Fruit fly (Drosophila melanogaster) whole organism, embryonic: ENCODE data around the gene CG10993.

ENCODE experiments used
- Atf3 ChIP-seq: fragments of 200-800 bp; sonication (Bioruptor generic); optimal IDR thresholded peaks from 3 replicates; lab custom pipeline; 2016; ENCODE audit warnings: missing biosample characterization, missing genetic modification characterization
- Atf6 ChIP-seq: fragments of 200-800 bp; sonication (Bioruptor generic); IDR thresholded peaks from 2 replicates; pipeline ENCODE4 v1.3.6; 2022; ENCODE audit warnings: missing biosample characterization, missing genetic modification characterization
- Blimp-1 ChIP-seq: fragments of 200-800 bp; sonication (Bioruptor generic); optimal IDR thresholded peaks from 3 replicates; lab custom pipeline; 2018; ENCODE audit warnings: missing biosample characterization, missing genetic modification characterization, mild to moderate bottlenecking, moderate library complexity, missing genetic modification reagents
- Bteb2 ChIP-seq: fragments of 200-800 bp; sonication (Bioruptor generic); optimal IDR thresholded peaks from 2 replicates; lab custom pipeline; 2016; ENCODE audit warnings: missing biosample characterization, missing genetic modification characterization
- CG10654 ChIP-seq: fragments of 200-800 bp; sonication (Bioruptor generic); optimal IDR thresholded peaks from 2 replicates; lab custom pipeline; 2016; ENCODE audit warnings: missing biosample characterization, missing genetic modification characterization
- CG11093 ChIP-seq: fragments of 200-800 bp; sonication (Bioruptor generic); IDR thresholded peaks from 3 replicates; pipeline ENCODE4 v1.3.6; 2022; ENCODE audit warnings: missing biosample characterization, missing genetic modification characterization
- CG12219 ChIP-seq: fragments of 200-800 bp; sonication (Bioruptor generic); optimal IDR thresholded peaks from 3 replicates; lab custom pipeline; 2018; ENCODE audit warnings: missing biosample characterization, mild to moderate bottlenecking, missing genetic modification characterization
- CG1233 ChIP-seq: fragments of 200-800 bp; sonication (Bioruptor generic); optimal IDR thresholded peaks from 4 replicates; lab custom pipeline; 2018; ENCODE audit warnings: missing biosample characterization, mild to moderate bottlenecking, missing genetic modification characterization
- CG15011 ChIP-seq: fragments of 200-800 bp; sonication (Bioruptor generic); optimal IDR thresholded peaks from 3 replicates; lab custom pipeline; 2018; ENCODE audit warnings: missing biosample characterization, mild to moderate bottlenecking, missing genetic modification characterization
- CG15696 ChIP-seq: fragments of 200-800 bp; sonication (Bioruptor generic); optimal IDR thresholded peaks from 2 replicates; lab custom pipeline; 2019; ENCODE audit warnings: missing biosample characterization, mild to moderate bottlenecking, missing genetic modification characterization, moderate library complexity
- CG17612 ChIP-seq: fragments of 200-800 bp; sonication (Bioruptor generic); IDR thresholded peaks from 2 replicates; pipeline ENCODE4 v1.3.6; 2022; ENCODE audit warnings: missing biosample characterization, missing genetic modification characterization
- CG30020 ChIP-seq: fragments of 200-800 bp; optimal IDR thresholded peaks from 2 replicates; lab custom pipeline; 2019; ENCODE audit warnings: missing biosample characterization, mild to moderate bottlenecking, missing genetic modification characterization, moderate library complexity
- CG3065 ChIP-seq: fragments of 200-800 bp; sonication (Bioruptor generic); optimal IDR thresholded peaks from 2 replicates; lab custom pipeline; 2016; ENCODE audit warnings: missing biosample characterization, missing genetic modification characterization
- CG32767 ChIP-seq: fragments of 200-800 bp; sonication (Bioruptor generic); IDR thresholded peaks from 2 replicates; pipeline ENCODE4 v1.3.6; 2022; ENCODE audit warnings: missing biosample characterization, missing genetic modification characterization
- CG3281 ChIP-seq: fragments of 200-800 bp; sonication (Bioruptor generic); optimal IDR thresholded peaks from 3 replicates; lab custom pipeline; 2017; ENCODE audit warnings: missing biosample characterization, mild to moderate bottlenecking, missing genetic modification characterization
- CG4424 ChIP-seq: fragments of 200-800 bp; sonication (Bioruptor generic); optimal IDR thresholded peaks from 3 replicates; lab custom pipeline; 2016; ENCODE audit warnings: missing biosample characterization, missing genetic modification characterization
- CG6175 ChIP-seq: fragments of 200-800 bp; sonication (Bioruptor generic); IDR thresholded peaks from 3 replicates; pipeline ENCODE4 v1.3.6; 2022; ENCODE audit warnings: missing biosample characterization, missing genetic modification characterization
- CG6791 ChIP-seq: fragments of 200-800 bp; sonication (Bioruptor generic); IDR thresholded peaks from 3 replicates; pipeline ENCODE4 v1.3.6; 2022; ENCODE audit warnings: missing biosample characterization, missing genetic modification characterization; ENCODE audit not compliant: partially characterized antibody
- CG6813 ChIP-seq: fragments of 200-800 bp; sonication (Bioruptor generic); optimal IDR thresholded peaks from 2 replicates; lab custom pipeline; 2017; ENCODE audit warnings: missing biosample characterization, missing genetic modification characterization, mild to moderate bottlenecking, moderate library complexity, missing genetic modification reagents
- CrebB ChIP-seq: fragments of 200-800 bp; sonication (Bioruptor generic); optimal IDR thresholded peaks from 3 replicates; lab custom pipeline; 2018; ENCODE audit warnings: missing biosample characterization, mild to moderate bottlenecking, missing genetic modification characterization
- Dek ChIP-seq: fragments of 200-800 bp; sonication (Bioruptor generic); optimal IDR thresholded peaks from 3 replicates; lab custom pipeline; 2019; ENCODE audit warnings: missing biosample characterization, mild to moderate bottlenecking, missing genetic modification characterization, moderate library complexity
- Dip2 ChIP-seq: fragments of 200-800 bp; sonication (Bioruptor generic); IDR thresholded peaks from 2 replicates; pipeline ENCODE4 v1.3.6; 2022; ENCODE audit warnings: missing biosample characterization, missing genetic modification characterization
- Doc2 ChIP-seq: fragments of 200-800 bp; sonication (Bioruptor generic); IDR thresholded peaks from 2 replicates; pipeline ENCODE4 v1.3.6; 2022; ENCODE audit warnings: missing biosample characterization, missing genetic modification characterization
- Fer3 ChIP-seq: fragments of 200-800 bp; sonication (Bioruptor generic); optimal IDR thresholded peaks from 2 replicates; lab custom pipeline; 2018; ENCODE audit warnings: missing biosample characterization, mild to moderate bottlenecking, missing genetic modification characterization, moderate library complexity
- MBD-R2 ChIP-seq: fragments of 200-800 bp; sonication (Bioruptor generic); IDR thresholded peaks from 2 replicates; pipeline ENCODE4 v1.3.6; 2022; ENCODE audit warnings: missing biosample characterization, missing genetic modification characterization
- MESR4 ChIP-seq: fragments of 200-800 bp; sonication (Bioruptor generic); optimal IDR thresholded peaks from 2 replicates; lab custom pipeline; 2018; ENCODE audit warnings: missing biosample characterization, mild to moderate bottlenecking, missing genetic modification characterization, moderate library complexity
- Myb ChIP-seq: fragments of 200-800 bp; sonication (Bioruptor generic); optimal IDR thresholded peaks from 2 replicates; lab custom pipeline; 2016; ENCODE audit warnings: missing biosample characterization, missing genetic modification characterization
- NFAT ChIP-seq: fragments of 200-800 bp; sonication (Bioruptor generic); IDR thresholded peaks from 2 replicates; pipeline ENCODE4 v1.3.6; 2022; ENCODE audit warnings: missing biosample characterization, missing genetic modification characterization
- Optix ChIP-seq: fragments of 200-800 bp; sonication (Bioruptor generic); IDR thresholded peaks from 3 replicates; pipeline ENCODE4 v1.3.6; 2022; ENCODE audit warnings: missing biosample characterization, missing genetic modification characterization
- Taf1 ChIP-seq: fragments of 200-800 bp; sonication (Bioruptor generic); IDR thresholded peaks from 2 replicates; pipeline ENCODE4 v1.3.6; 2022; ENCODE audit warnings: missing biosample characterization, missing genetic modification characterization
- Vsx1 ChIP-seq: fragments of 200-800 bp; sonication (Bioruptor generic); optimal IDR thresholded peaks from 2 replicates; lab custom pipeline; 2017; ENCODE audit warnings: missing biosample characterization, mild to moderate bottlenecking, missing genetic modification characterization, missing genetic modification reagents
- ab ChIP-seq: fragments of 200-800 bp; sonication (Bioruptor generic); optimal IDR thresholded peaks from 2 replicates; lab custom pipeline; 2016; ENCODE audit warnings: missing biosample characterization, missing genetic modification characterization
- ase ChIP-seq: fragments of 200-800 bp; sonication (Bioruptor generic); IDR thresholded peaks from 3 replicates; pipeline ENCODE4 v1.3.6; 2022; ENCODE audit warnings: missing biosample characterization, missing genetic modification characterization
- br ChIP-seq: fragments of >200 bp; optimal IDR thresholded peaks from 2 replicates; lab custom pipeline; 2017
- exex ChIP-seq: fragments of 200-800 bp; sonication (Bioruptor generic); optimal IDR thresholded peaks from 4 replicates; lab custom pipeline; 2018; ENCODE audit warnings: missing biosample characterization, mild to moderate bottlenecking, missing genetic modification characterization, moderate library complexity
- fd102C ChIP-seq: fragments of 200-800 bp; sonication (Bioruptor generic); optimal IDR thresholded peaks from 2 replicates; lab custom pipeline; 2018; ENCODE audit warnings: missing biosample characterization, mild to moderate bottlenecking, missing genetic modification characterization, moderate library complexity
- ftz-f1 ChIP-seq: fragments of 200-800 bp; sonication (Bioruptor generic); optimal IDR thresholded peaks from 2 replicates; lab custom pipeline; 2016; ENCODE audit warnings: missing biosample characterization, missing genetic modification characterization
- hkb ChIP-seq, 2 experiments: fragments of 200-800 bp in 1 of 2; fragments of >200 bp in 1 of 2; sonication (Bioruptor generic) in 1 of 2; IDR thresholded peaks in 1 of 2; optimal IDR thresholded peaks in 1 of 2; 2 replicates each; pipeline versions ENCODE4 v1.3.6 to Lab custom; 2017 to 2022; ENCODE audit warnings: missing biosample characterization in 1 of 2, missing genetic modification characterization in 1 of 2
- kah ChIP-seq: fragments of 200-800 bp; sonication (Bioruptor generic); optimal IDR thresholded peaks from 2 replicates; lab custom pipeline; 2018; ENCODE audit warnings: missing biosample characterization, mild to moderate bottlenecking, missing genetic modification characterization
- lbe ChIP-seq: fragments of 200-800 bp; sonication (Bioruptor generic); optimal IDR thresholded peaks from 2 replicates; lab custom pipeline; 2016; ENCODE audit warnings: missing biosample characterization, mild to moderate bottlenecking, missing genetic modification characterization
- luna ChIP-seq: fragments of 200-800 bp; sonication (Bioruptor generic); optimal IDR thresholded peaks from 2 replicates; lab custom pipeline; 2016; ENCODE audit warnings: missing biosample characterization, missing genetic modification characterization
- peb ChIP-seq: fragments of 200-800 bp; sonication (Bioruptor generic); IDR thresholded peaks from 2 replicates; pipeline ENCODE4 v1.3.6; 2022; ENCODE audit warnings: missing biosample characterization, missing genetic modification characterization
- row ChIP-seq: fragments of 200-800 bp; sonication (Bioruptor generic); IDR thresholded peaks from 3 replicates; pipeline ENCODE4 v1.3.6; 2022; ENCODE audit warnings: missing biosample characterization, missing genetic modification characterization
- sqz ChIP-seq: fragments of 200-800 bp; sonication (Bioruptor generic); optimal IDR thresholded peaks from 3 replicates; lab custom pipeline; 2018; ENCODE audit warnings: missing biosample characterization, mild to moderate bottlenecking, missing genetic modification characterization
- tin ChIP-seq: fragments of 200-800 bp; sonication (Bioruptor generic); optimal IDR thresholded peaks from 3 replicates; lab custom pipeline; 2016; ENCODE audit warnings: missing biosample characterization, missing genetic modification characterization
- trh ChIP-seq: fragments of 200-800 bp; sonication (Bioruptor generic); optimal IDR thresholded peaks from 2 replicates; lab custom pipeline; 2016; ENCODE audit warnings: missing biosample characterization, missing genetic modification characterization
- ttk ChIP-seq: fragments of 200-800 bp; sonication (Bioruptor generic); IDR thresholded peaks from 2 replicates; pipeline ENCODE4 v2.1.2; 2022; ENCODE audit warnings: missing biosample characterization, missing genetic modification characterization
- tx ChIP-seq: fragments of 200-800 bp; sonication (Bioruptor generic); optimal IDR thresholded peaks from 2 replicates; lab custom pipeline; 2016; ENCODE audit warnings: missing biosample characterization, missing genetic modification characterization
- unc-4 ChIP-seq: fragments of 200-800 bp; sonication (Bioruptor generic); IDR thresholded peaks from 2 replicates; pipeline ENCODE4 v1.3.6; 2022; ENCODE audit warnings: missing biosample characterization, missing genetic modification characterization; ENCODE audit not compliant: partially characterized antibody
- zen2 ChIP-seq: fragments of 200-800 bp; sonication (Bioruptor generic); IDR thresholded peaks from 3 replicates; pipeline ENCODE4 v1.3.6; 2022; ENCODE audit warnings: missing biosample characterization, missing genetic modification characterization; ENCODE audit not compliant: partially characterized antibody

The CG10993 gene

DNA sequence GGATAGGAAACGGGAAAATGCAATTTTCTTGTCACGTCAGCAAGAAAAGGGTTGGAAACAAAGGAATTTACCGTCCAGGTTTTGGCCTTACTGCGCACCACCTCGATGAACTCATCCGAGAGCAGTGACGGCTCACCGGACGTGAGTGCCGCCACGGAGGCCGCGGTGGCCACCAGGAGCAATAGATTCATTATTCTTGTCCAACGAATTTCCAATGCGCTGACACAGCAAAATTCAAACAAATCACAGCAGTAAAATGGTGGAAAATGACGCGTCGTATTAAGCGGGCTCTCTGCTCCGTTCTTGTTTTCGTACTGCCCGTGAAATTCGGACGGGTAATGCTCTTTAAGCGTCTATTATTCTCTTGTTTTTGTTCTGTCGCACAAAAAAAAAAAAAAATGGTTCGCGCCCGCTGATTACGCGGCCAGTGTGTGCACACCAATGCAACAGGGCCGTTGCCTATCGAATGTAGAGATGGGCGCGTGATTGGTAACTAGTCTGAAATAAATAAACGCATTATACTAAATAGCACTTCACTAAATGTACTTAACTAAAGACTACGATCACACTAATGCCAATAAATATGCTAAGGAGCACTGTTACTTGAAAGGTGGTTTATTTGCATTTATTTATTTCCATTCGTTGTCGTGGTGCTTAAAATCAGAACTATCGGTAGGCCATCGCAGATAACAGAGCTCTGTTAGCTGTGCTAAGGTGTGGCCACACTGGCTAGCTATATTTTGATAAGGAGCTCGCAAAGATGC is 9.0 kb downstream of the CG10993 start, which contains the start of the genes CtsB and amrt:
TSS of gene CtsB (minus strand) at position 432 of the 764 bp plus-strand sequence.
TSS of gene amrt (plus strand) at position 721 of the 764 bp plus-strand sequence.
- TF ChIP-seq CG30020 (peak; percentile 57), lbe (peak; percentile 56), peb (GFP tag; lab: Robert Waterston, UW) (no peak), exex (tag; lab: Kevin White, UChicago) (peak; percentile 22), CrebB (no peak), hkb (optimal IDR thresholded peaks at IDR 0.05; lab: Kevin White, UChicago) (peak; percentile 86), hkb (GFP tag; IDR thresholded peaks at IDR 0.05; lab: Robert Waterston, UW) (no peak), CG6175 (GFP tag; lab: Robert Waterston, UW) (no peak), CG17612 (no peak), MESR4 (GFP tag; lab: Kevin White, UChicago) (peak; percentile 30), unc-4 (GFP tag; lab: Robert Waterston, UW) (peak; percentile 80; the same call in 1 of the 2 replicates), ftz-f1 (peak; percentile 1), CG10654 (GFP tag; lab: Kevin White, UChicago) (no peak), CG32767 (no peak), Blimp-1 (GFP tag; lab: Kevin White, UChicago) (no peak), Dek (peak; percentile 7), sqz (peak; percentile 93), zen2 (GFP tag; lab: Robert Waterston, UW) (no peak; the same call in 2 of the 3 replicates), luna (GFP tag; lab: Kevin White, UChicago) (peak; percentile 7), Vsx1 (no peak), CG15696 (tag; lab: Kevin White, UChicago) (peak; percentile 49), CG4424 (GFP tag; lab: Kevin White, UChicago) (peak; percentile 53), CG11093 (GFP tag; lab: Robert Waterston, UW) (no peak), tx (GFP tag; lab: Kevin White, UChicago) (no peak), br (lab: Kevin White, UChicago) (no peak), ab (GFP tag; lab: Kevin White, UChicago) (no peak), ttk (no peak), CG3281 (GFP tag; lab: Kevin White, UChicago) (no peak), fd102C (GFP tag; lab: Kevin White, UChicago) (no peak), Taf1 (no peak), Doc2 (no peak), CG15011 (GFP tag; lab: Kevin White, UChicago) (no peak), CG6791 (GFP tag; lab: Robert Waterston, UW) (peak; percentile 65; the same call in 2 of the 3 replicates), Dip2 (GFP tag; lab: Robert Waterston, UW) (no peak), Fer3 (tag; lab: Kevin White, UChicago) (peak; percentile 26), CG12219 (GFP tag; lab: Kevin White, UChicago) (no peak), ase (GFP tag; lab: Robert Waterston, UW) (no peak), kah (no peak), CG3065 (GFP tag; lab: Kevin White, UChicago) (no peak), row (peak; percentile 94), Myb (GFP tag; lab: Kevin White, UChicago) (peak; percentile 52), Atf6 (GFP tag; lab: Robert Waterston, UW) (no peak), Bteb2 (GFP tag; lab: Kevin White, UChicago) (peak; percentile 6), tin (peak; percentile 18), CG1233 (GFP tag; lab: Kevin White, UChicago) (peak; percentile 37), CG6813 (no peak), Atf3 (GFP tag; lab: Kevin White, UChicago) (peak; percentile 6), MBD-R2 (GFP tag; lab: Robert Waterston, UW) (peak; percentile 52), trh (no peak), Optix (GFP tag; lab: Robert Waterston, UW) (no peak), NFAT (GFP tag; lab: Robert Waterston, UW) (no peak)
